Worm (Caenorhabditis elegans) whole organism, L1 larva: ENCODE measurements around the gene mrpl-53.

Source experiments
- C04F5.9 ChIP-seq: sonication (generic microtip); optimal IDR thresholded peaks from 2 replicates; lab custom pipeline; 2016; ENCODE audit warnings: missing genetic modification characterization, missing compliant biosample characterization
- aly-2 ChIP-seq: fragments of 150-350 bp; optimal IDR thresholded peaks from 2 replicates; lab custom pipeline; 2014; ENCODE audit warnings: missing biosample characterization, missing genetic modification characterization
- ceh-63 ChIP-seq: fragments of 200-800 bp; sonication (Bioruptor generic); optimal IDR thresholded peaks from 2 replicates; lab custom pipeline; 2018; ENCODE audit warnings: mild to moderate bottlenecking, missing genetic modification characterization, missing compliant biosample characterization
- ceh-8 ChIP-seq: fragments of 200-800 bp; sonication (Bioruptor generic); optimal IDR thresholded peaks from 2 replicates; lab custom pipeline; 2018; ENCODE audit warnings: mild to moderate bottlenecking, missing genetic modification characterization, moderate library complexity, missing compliant biosample characterization
- ceh-82 ChIP-seq, 3 experiments: fragments of 150-350 bp in 1 of 3; sonication (generic microtip) in 2 of 3; optimal IDR thresholded peaks; 2 replicates each; lab custom pipeline; 2014 to 2017; ENCODE audit warnings: missing biosample characterization in 3 of 3, missing genetic modification characterization in 3 of 3
- ceh-88 ChIP-seq: fragments of 200-800 bp; sonication (Bioruptor generic); IDR thresholded peaks from 2 replicates; pipeline ENCODE4 v1.3.6; 2022; ENCODE audit warnings: missing genetic modification characterization, missing compliant biosample characterization
- dpl-1 ChIP-seq, 3 experiments: fragments of 150-350 bp in 2 of 3; sonication (generic microtip) in 1 of 3; optimal IDR thresholded peaks; 2 replicates each; lab custom pipeline; 2014 to 2017; ENCODE audit warnings: missing biosample characterization in 3 of 3, missing genetic modification characterization in 3 of 3, missing genetic modification reagents in 3 of 3
- dsc-1 ChIP-seq: sonication (generic microtip); optimal IDR thresholded peaks from 2 replicates; lab custom pipeline; 2016; ENCODE audit warnings: mild to moderate bottlenecking, missing genetic modification characterization, missing compliant biosample characterization
- efl-1 ChIP-seq, 4 experiments: fragments of 150-350 bp; optimal IDR thresholded peaks in 3 of 4; peaks in 1 of 4; 1 replicate in 1 of 4; 2 replicates in 3 of 4; lab custom pipeline; 2014; ENCODE audit warnings: missing biosample characterization in 2 of 4, missing genetic modification characterization in 2 of 4, missing genetic modification reagents in 2 of 4
- efl-3 ChIP-seq: fragments of 200-800 bp; sonication (Bioruptor generic); optimal IDR thresholded peaks from 2 replicates; lab custom pipeline; 2018; ENCODE audit warnings: mild to moderate bottlenecking, missing genetic modification characterization, missing compliant biosample characterization
- egl-13 ChIP-seq: sonication (generic microtip); optimal IDR thresholded peaks from 2 replicates; lab custom pipeline; 2016; ENCODE audit warnings: missing genotype, missing genetic modification reagents, missing genetic modification characterization, missing compliant biosample characterization
- egl-27 ChIP-seq, 2 experiments: fragments of 150-350 bp in 1 of 2; sonication (generic microtip); optimal IDR thresholded peaks; 3 replicates each; lab custom pipeline; 2017 to 2018; ENCODE audit warnings: missing biosample characterization in 2 of 2, missing genetic modification characterization in 2 of 2, missing genetic modification reagents in 2 of 2
- elt-3 ChIP-seq, 6 experiments: fragments of 150-350 bp in 1 of 6; sonication (generic microtip); optimal IDR thresholded peaks; 2 replicates each; lab custom pipeline; 2017 to 2018; ENCODE audit warnings: missing biosample characterization in 6 of 6, missing genetic modification characterization in 6 of 6, inconsistent platforms in 1 of 6
- ets-5 ChIP-seq: fragments of 200-800 bp; sonication (Bioruptor generic); IDR thresholded peaks from 2 replicates; pipeline ENCODE4 v1.3.6; 2022; ENCODE audit warnings: missing genetic modification characterization, missing compliant biosample characterization
- fkh-10 ChIP-seq: sonication (generic microtip); optimal IDR thresholded peaks from 2 replicates; lab custom pipeline; 2017; ENCODE audit warnings: missing biosample characterization, missing genetic modification reagents, missing genetic modification characterization
- fkh-4 ChIP-seq: sonication (generic microtip); optimal IDR thresholded peaks from 2 replicates; lab custom pipeline; 2016; ENCODE audit warnings: missing compliant biosample characterization, missing genetic modification characterization, borderline replicate concordance
- fkh-8 ChIP-seq: sonication (generic microtip); optimal IDR thresholded peaks from 2 replicates; lab custom pipeline; 2016; ENCODE audit warnings: mild to moderate bottlenecking, missing genetic modification characterization, missing compliant biosample characterization
- fos-1 ChIP-seq: fragments of 150-350 bp; optimal IDR thresholded peaks from 2 replicates; lab custom pipeline; 2014; ENCODE audit warnings: missing biosample characterization, missing genetic modification characterization
- lin-14 ChIP-seq: fragments of 200-800 bp; sonication (Bioruptor generic); optimal IDR thresholded peaks from 2 replicates; lab custom pipeline; 2018; ENCODE audit warnings: mild to moderate bottlenecking, missing genetic modification characterization, moderate library complexity, missing compliant biosample characterization
- lin-15B ChIP-seq: fragments of 150-350 bp; sonication (generic microtip); optimal IDR thresholded peaks from 3 replicates; lab custom pipeline; 2014; ENCODE audit warnings: missing biosample characterization, missing genetic modification characterization
- lin-35 ChIP-seq, 2 experiments: fragments of 150-350 bp; optimal IDR thresholded peaks; 2 replicates each; lab custom pipeline; 2014; ENCODE audit warnings: missing biosample characterization in 2 of 2, missing genetic modification characterization in 2 of 2, missing genetic modification reagents in 2 of 2
- lin-39 ChIP-seq: fragments of 150-350 bp; optimal IDR thresholded peaks from 2 replicates; lab custom pipeline; 2014; ENCODE audit warnings: missing biosample characterization, missing genetic modification reagents, missing genetic modification characterization
- mef-2 ChIP-seq: fragments of 150-350 bp; optimal IDR thresholded peaks from 2 replicates; lab custom pipeline; 2014; ENCODE audit warnings: missing biosample characterization, missing genetic modification characterization
- nhr-11 ChIP-seq: fragments of 150-350 bp; optimal IDR thresholded peaks from 2 replicates; lab custom pipeline; 2014; ENCODE audit warnings: missing biosample characterization, missing genetic modification characterization
- nhr-237 ChIP-seq: fragments of 150-350 bp; optimal IDR thresholded peaks from 2 replicates; lab custom pipeline; 2014; ENCODE audit warnings: missing biosample characterization, missing genetic modification characterization
- nhr-28 ChIP-seq: fragments of 150-350 bp; optimal IDR thresholded peaks from 2 replicates; lab custom pipeline; 2014; ENCODE audit warnings: missing biosample characterization, missing genetic modification characterization
- nhr-47 ChIP-seq: sonication (generic microtip); optimal IDR thresholded peaks from 2 replicates; lab custom pipeline; 2016; ENCODE audit warnings: mild to moderate bottlenecking, missing genetic modification characterization, moderate library complexity, missing compliant biosample characterization
- nhr-77 ChIP-seq: fragments of 150-350 bp; optimal IDR thresholded peaks from 2 replicates; lab custom pipeline; 2014; ENCODE audit warnings: missing biosample characterization, missing genetic modification characterization
- nhr-84 ChIP-seq: sonication (generic microtip); optimal IDR thresholded peaks from 2 replicates; lab custom pipeline; 2017; ENCODE audit warnings: missing biosample characterization, missing genetic modification characterization
- nhr-85 ChIP-seq: sonication (generic microtip); peaks from one replicate; lab custom pipeline; 2016; ENCODE audit warnings: missing genetic modification characterization, inconsistent platforms, missing compliant biosample characterization
- nhr-90 ChIP-seq: sonication (generic microtip); optimal IDR thresholded peaks from 2 replicates; lab custom pipeline; 2016; ENCODE audit warnings: mild to moderate bottlenecking, missing genetic modification characterization, missing compliant biosample characterization; ENCODE audit not compliant: poor library complexity
- pag-3 ChIP-seq: sonication (generic microtip); optimal IDR thresholded peaks from 2 replicates; lab custom pipeline; 2017; ENCODE audit warnings: missing genetic modification characterization, mild to moderate bottlenecking, missing compliant biosample characterization, antibody characterized with exemption, borderline replicate concordance; ENCODE audit not compliant: insufficient read depth
- snpc-4 ChIP-seq: fragments of 150-350 bp; optimal IDR thresholded peaks from 2 replicates; lab custom pipeline; 2014; ENCODE audit warnings: missing biosample characterization, missing genetic modification characterization
- snu-23 ChIP-seq: sonication (generic microtip); optimal IDR thresholded peaks from 2 replicates; lab custom pipeline; 2016; ENCODE audit warnings: missing genetic modification characterization, missing compliant biosample characterization
- sptf-1 ChIP-seq: fragments of 150-350 bp; optimal IDR thresholded peaks from 2 replicates; lab custom pipeline; 2014; ENCODE audit warnings: missing biosample characterization, missing genetic modification characterization
- unc-130 ChIP-seq: fragments of 150-350 bp; optimal IDR thresholded peaks from 2 replicates; lab custom pipeline; 2017; ENCODE audit warnings: missing biosample characterization, missing genetic modification characterization, inconsistent platforms
- unc-62 ChIP-seq: fragments of 150-350 bp; optimal IDR thresholded peaks from 2 replicates; lab custom pipeline; 2014; ENCODE audit warnings: missing biosample characterization, missing genetic modification reagents, missing genetic modification characterization
- unc-86 ChIP-seq: sonication (generic microtip); optimal IDR thresholded peaks from 2 replicates; lab custom pipeline; 2016; ENCODE audit warnings: missing genetic modification characterization, missing compliant biosample characterization
- unc-98 ChIP-seq: fragments of 200-800 bp; sonication (Bioruptor generic); IDR thresholded peaks from 2 replicates; pipeline ENCODE4 v1.3.6; 2022; ENCODE audit warnings: missing genetic modification characterization, missing compliant biosample characterization
- zip-4 ChIP-seq: fragments of 200-800 bp; sonication (Bioruptor generic); optimal IDR thresholded peaks from 2 replicates; lab custom pipeline; 2018; ENCODE audit warnings: mild to moderate bottlenecking, missing genetic modification characterization, moderate library complexity, missing compliant biosample characterization
- ztf-11 ChIP-seq, 2 experiments: sonication (generic microtip); optimal IDR thresholded peaks; 2 replicates each; lab custom pipeline; 2016 to 2017; ENCODE audit warnings: missing genetic modification characterization in 2 of 2, missing biosample characterization in 1 of 2, missing compliant biosample characterization in 1 of 2

mrpl-53 gene

DNA sequence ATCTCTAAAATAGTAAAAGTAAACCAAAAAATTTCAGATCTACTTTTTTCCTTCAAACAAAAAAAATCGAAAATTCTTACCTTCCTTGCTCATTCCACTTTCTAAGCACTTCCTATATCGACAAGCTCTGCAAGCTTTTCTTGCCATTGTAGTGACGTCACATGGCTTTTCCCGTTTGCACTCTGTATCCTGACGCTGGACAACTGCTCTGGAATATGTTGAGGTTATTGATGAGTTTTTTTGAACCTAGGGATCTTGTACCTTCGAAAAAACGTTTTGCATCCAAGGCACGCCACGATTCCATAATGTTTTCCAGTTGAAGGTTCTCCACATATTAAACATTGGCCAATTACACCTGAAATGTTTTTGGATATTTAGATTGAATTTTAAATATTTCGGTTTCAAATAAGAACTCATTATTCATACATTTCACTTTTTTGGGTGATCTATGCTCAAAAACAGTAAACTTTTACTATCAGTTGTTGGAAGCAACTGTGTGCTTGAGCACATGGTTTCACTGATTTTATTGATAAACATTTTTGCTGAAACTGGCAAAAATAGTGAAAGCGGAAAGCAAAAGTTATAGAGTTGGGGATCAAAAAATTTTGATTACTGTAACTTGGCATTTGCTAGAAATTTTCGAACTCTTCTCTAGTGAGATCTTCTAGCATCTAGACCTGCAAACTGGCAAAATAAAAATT is 2.8 kb downstream of the mrpl-53 start (continued):
- no peak for TF ChIP-seq nhr-237 (tag; lab: Kevin White, UChicago)
- no peak for TF ChIP-seq fkh-8 (tag; lab: Kevin White, UChicago)
- TF ChIP-seq ets-5 (GFP tag; lab: Robert Waterston, UW): no peak
- no peak for TF ChIP-seq unc-130 (tag; lab: Kevin White, UChicago)
- TF ChIP-seq mef-2 (tag; lab: Kevin White, UChicago): no peak
- TF ChIP-seq aly-2: no peak
- TF ChIP-seq nhr-84 (tag; lab: Kevin White, UChicago): no peak
- TF ChIP-seq nhr-90 (tag; lab: Kevin White, UChicago): no peak
- TF ChIP-seq ceh-82 (tag; optimal IDR thresholded peaks at IDR 0.05; lab: Kevin White, UChicago): no peak
- TF ChIP-seq nhr-28 (tag; lab: Kevin White, UChicago): no peak
- TF ChIP-seq efl-1 (optimal IDR thresholded peaks at IDR 0.05; lab: Kevin White, UChicago): no peak
- TF ChIP-seq efl-1 (GFP tag; optimal IDR thresholded peaks at IDR 0.05 in 1 of 2; lab: Kevin White, UChicago): peak in 1 of 2 experiments; percentile 37
- no peak for TF ChIP-seq egl-13 (tag; lab: Kevin White, UChicago)
- TF ChIP-seq fkh-4 (tag; lab: Kevin White, UChicago): no peak
- no peak for TF ChIP-seq pag-3 (tag; lab: Kevin White, UChicago)
- TF ChIP-seq dsc-1 (tag; lab: Kevin White, UChicago): no peak
- no peak for TF ChIP-seq lin-15B (tag; lab: Kevin White, UChicago)
- TF ChIP-seq nhr-77 (tag; lab: Kevin White, UChicago): no peak
- peak; percentile 9 for TF ChIP-seq snu-23 (GFP tag; lab: Kevin White, UChicago)
- no peak for TF ChIP-seq snpc-4 (tag; lab: Kevin White, UChicago)
- TF ChIP-seq ceh-8: no peak
- TF ChIP-seq unc-86 (tag; lab: Kevin White, UChicago): no peak
- TF ChIP-seq sptf-1: no peak
- TF ChIP-seq nhr-47 (tag; lab: Kevin White, UChicago): no peak
- no peak for TF ChIP-seq nhr-85
- TF ChIP-seq ceh-63 (GFP tag; lab: Kevin White, UChicago): no peak
- TF ChIP-seq dpl-1 (GFP tag; optimal IDR thresholded peaks at IDR 0.05; lab: Kevin White, UChicago): no peak
- TF ChIP-seq ceh-88 (GFP tag; lab: Robert Waterston, UW): no peak
- peak; percentile 25 for TF ChIP-seq lin-14 (GFP tag; lab: Kevin White, UChicago)
- TF ChIP-seq egl-27 (tag; optimal IDR thresholded peaks at IDR 0.05; lab: Kevin White, UChicago): no peak
- TF ChIP-seq elt-3 (tag; optimal IDR thresholded peaks at IDR 0.05; lab: Kevin White, UChicago): no peak
- TF ChIP-seq lin-35 (GFP tag; optimal IDR thresholded peaks at IDR 0.05; lab: Kevin White, UChicago): peak in 1 of 2 experiments; percentile 11
- no peak for TF ChIP-seq unc-62 (GFP tag; lab: Kevin White, UChicago)
- TF ChIP-seq unc-98: no peak
- no peak for TF ChIP-seq fkh-10 (GFP tag; lab: Kevin White, UChicago)
- no peak for TF ChIP-seq efl-3 (GFP tag; lab: Kevin White, UChicago)
- TF ChIP-seq fos-1: no peak
- no peak for TF ChIP-seq C04F5.9 (tag; lab: Kevin White, UChicago)
- no peak for TF ChIP-seq zip-4
- TF ChIP-seq ztf-11 (tag; optimal IDR thresholded peaks at IDR 0.05; lab: Kevin White, UChicago): no peak
- TF ChIP-seq lin-39: peak; percentile 36
- TF ChIP-seq nhr-11: peak; percentile 46
- TF ChIP-seq, all 84 proteins: peak for 11
